Fruit fly (Drosophila melanogaster): ENCODE data around the gene Doc3.

Doc3 gene

DNA sequence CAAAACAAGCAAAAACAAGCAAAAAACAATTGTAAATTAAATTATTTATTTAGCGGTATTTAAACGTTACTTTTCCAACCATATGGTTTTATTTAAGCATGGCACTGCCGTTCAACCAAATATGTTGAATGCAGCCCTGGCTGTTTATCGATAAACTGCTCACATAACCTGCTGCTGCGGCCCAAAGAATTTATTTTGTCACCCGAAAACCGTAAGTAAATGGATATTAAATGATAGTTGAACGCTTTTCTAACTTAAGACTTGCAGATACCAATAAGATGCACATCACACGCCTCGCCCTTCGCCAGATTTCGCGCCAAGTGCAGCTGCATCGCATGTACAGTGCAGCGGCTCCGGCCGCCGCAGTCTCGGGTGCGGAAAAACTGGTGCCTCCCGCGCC is 48.3 kb upstream of the Doc3 start, which contains the start of gene mRpL12 (continued):
- TF ChIP-seq ranshi (GFP tag; IDR thresholded peaks at IDR 0.05) = no peak
- TF ChIP-seq CG7928 (GFP tag; optimal IDR thresholded peaks at IDR 0.05) = peak; percentile 92
- TF ChIP-seq NC2α (GFP tag; optimal IDR thresholded peaks at IDR 0.05) = no peak
- TF ChIP-seq nerfin-2 (GFP tag; IDR thresholded peaks at IDR 0.05; ENCODE audit: partially characterized antibody) = peak; percentile 32; the same call in 1 of the 2 replicates
- TF ChIP-seq Awh (GFP tag; IDR thresholded peaks at IDR 0.05) = no peak
- TF ChIP-seq Oli (tag; optimal IDR thresholded peaks at IDR 0.05) = peak; percentile 24
- TF ChIP-seq CG12219 (GFP tag; optimal IDR thresholded peaks at IDR 0.05) = no peak
- TF ChIP-seq NC2β (GFP tag; optimal IDR thresholded peaks at IDR 0.05) = no peak
- TF ChIP-seq CG13287 (GFP tag; IDR thresholded peaks at IDR 0.05; ENCODE audit: partially characterized antibody) = peak; percentile 49
- peak; percentile 18 for TF ChIP-seq CG2712 (tag; optimal IDR thresholded peaks at IDR 0.05)
- peak; percentile 35; the same call in 1 of the 3 replicates for TF ChIP-seq CG7963 (GFP tag; IDR thresholded peaks at IDR 0.05; ENCODE audit: partially characterized antibody)
- TF ChIP-seq Lhr (GFP tag; optimal IDR thresholded peaks at IDR 0.05) = no peak
- TF ChIP-seq Dll (GFP tag; IDR thresholded peaks at IDR 0.05; ENCODE audit: partially characterized antibody) = peak; percentile 52; the same call in 1 of the 4 replicates
- peak; percentile 25; the same call in 1 of the 2 replicates for TF ChIP-seq amos (GFP tag; IDR thresholded peaks at IDR 0.05; ENCODE audit: partially characterized antibody)
- TF ChIP-seq CG17328 (GFP tag; IDR thresholded peaks at IDR 0.05) = no peak
- peak; percentile 80 for TF ChIP-seq Med (GFP tag)
- TF ChIP-seq CG2889 (GFP tag; IDR thresholded peaks at IDR 0.05) = no peak
- TF ChIP-seq CG18599 (GFP tag; optimal IDR thresholded peaks at IDR 0.05) = no peak
- TF ChIP-seq sens (GFP tag) = peak; percentile 40
- TF ChIP-seq CG7745 (tag; optimal IDR thresholded peaks at IDR 0.05) = no peak
- peak; percentile 30; the same call in 1 of the 3 replicates for TF ChIP-seq CG16813 (GFP tag; IDR thresholded peaks at IDR 0.05; ENCODE audit: partially characterized antibody)
- TF ChIP-seq CG12391 (tag; optimal IDR thresholded peaks at IDR 0.05) = peak; percentile 1
- TF ChIP-seq pan (optimal IDR thresholded peaks at IDR 0.05) = no peak
- TF ChIP-seq pan (GFP tag; optimal IDR thresholded peaks at IDR 0.05 in 1 of 2, IDR thresholded peaks at IDR 0.05 in 1 of 2) = no peak
- TF ChIP-seq en (GFP tag; optimal IDR thresholded peaks at IDR 0.05) = no peak

DNA sequence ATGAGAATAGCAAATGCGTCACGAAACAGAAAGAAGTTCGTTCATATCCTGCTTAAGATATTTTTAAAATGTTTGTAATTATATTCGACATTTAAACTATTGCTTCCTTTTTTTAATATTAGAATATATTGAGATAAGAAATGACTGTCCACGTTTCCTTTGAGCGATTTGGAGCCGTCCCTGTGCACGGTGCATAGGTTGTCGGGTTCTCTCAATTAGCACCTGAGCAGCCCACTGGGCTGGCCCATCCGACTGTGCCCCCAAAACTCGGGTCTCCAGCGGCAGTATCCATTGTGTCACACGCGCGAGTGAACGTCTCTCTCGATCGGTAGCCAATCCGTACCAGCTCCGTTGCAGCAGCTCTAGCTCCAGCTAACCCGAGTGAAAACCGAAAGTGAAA is 46.4 kb upstream of the Doc3 start, which contains the start of gene CG13313:
TSS of gene CG13313 (plus strand) at position 301 of the 400 bp plus-strand sequence.
- TF ChIP-seq sna (GFP tag; IDR thresholded peaks at IDR 0.05; ENCODE audit: partially characterized antibody) (no peak), CG2712 (tag; optimal IDR thresholded peaks at IDR 0.05) (peak; percentile 27), mam (GFP tag; optimal IDR thresholded peaks at IDR 0.05) (no peak), Oaz (GFP tag; IDR thresholded peaks at IDR 0.05) (no peak), CG6854 (GFP tag; optimal IDR thresholded peaks at IDR 0.05) (no peak), CG9817 (tag; optimal IDR thresholded peaks at IDR 0.05) (peak; percentile 7), Adf1 (GFP tag; IDR thresholded peaks at IDR 0.05) (no peak), CG9609 (GFP tag; optimal IDR thresholded peaks at IDR 0.05) (no peak), phol (tag; optimal IDR thresholded peaks at IDR 0.05) (peak; percentile 3), Blimp-1 (GFP tag; optimal IDR thresholded peaks at IDR 0.05) (peak; percentile 51), pb (GFP tag; optimal IDR thresholded peaks at IDR 0.05) (no peak), her (GFP tag; optimal IDR thresholded peaks at IDR 0.05) (no peak), sisA (GFP tag; IDR thresholded peaks at IDR 0.05) (peak; percentile 23; the same call in 1 of the 2 replicates), Chrac-16 (GFP tag; optimal IDR thresholded peaks at IDR 0.05) (no peak), CG17359 (tag; optimal IDR thresholded peaks at IDR 0.05) (no peak), chif (GFP tag; optimal IDR thresholded peaks at IDR 0.05) (no peak), CG7271 (tag; optimal IDR thresholded peaks at IDR 0.05) (no peak), CG6791 (GFP tag; IDR thresholded peaks at IDR 0.05; ENCODE audit: partially characterized antibody) (peak; percentile 26; the same call in 1 of the 3 replicates), ash1 (GFP tag; optimal IDR thresholded peaks at IDR 0.05) (no peak), Doc3 (GFP tag; IDR thresholded peaks at IDR 0.05; ENCODE audit: partially characterized antibody) (no peak), CG1603 (tag; optimal IDR thresholded peaks at IDR 0.05) (no peak), vfl (GFP tag; optimal IDR thresholded peaks at IDR 0.05) (no peak), CG30431 (GFP tag; optimal IDR thresholded peaks at IDR 0.05) (no peak), Hr78 (GFP tag; optimal IDR thresholded peaks at IDR 0.05) (peak in 1 of 2 experiments; percentile 5), ato (GFP tag; IDR thresholded peaks at IDR 0.05; ENCODE audit: partially characterized antibody) (no peak), CG7987 (GFP tag; optimal IDR thresholded peaks at IDR 0.05) (no peak), Med (GFP tag) (peak; percentile 28)

All from whole organism, embryonic.